Worm (Caenorhabditis elegans) whole organism, L2 larva: ENCODE measurements around the gene B0348.1.

ENCODE experiments used
- R02D3.7 ChIP-seq: fragments of 150-350 bp; optimal IDR thresholded peaks from 2 replicates; lab custom pipeline; 2014; ENCODE audit warnings: missing biosample characterization, missing genetic modification characterization
- ama-1 ChIP-seq: fragments of 150-350 bp; optimal IDR thresholded peaks from 2 replicates; lab custom pipeline; 2018; ENCODE audit warnings: inconsistent platforms
- blmp-1 ChIP-seq: sonication (generic microtip); optimal IDR thresholded peaks from 2 replicates; lab custom pipeline; 2017; ENCODE audit warnings: missing genetic modification characterization, mild to moderate bottlenecking, missing compliant biosample characterization, antibody characterized with exemption, moderate library complexity; ENCODE audit not compliant: insufficient read depth
- ceh-16 ChIP-seq: fragments of 150-350 bp; optimal IDR thresholded peaks from 2 replicates; lab custom pipeline; 2014; ENCODE audit warnings: missing biosample characterization, missing genetic modification characterization
- dmd-4 ChIP-seq: sonication (generic microtip); optimal IDR thresholded peaks from 2 replicates; lab custom pipeline; 2017; ENCODE audit warnings: missing biosample characterization, missing genetic modification characterization
- elt-3 ChIP-seq: sonication (generic microtip); optimal IDR thresholded peaks from 2 replicates; lab custom pipeline; 2017; ENCODE audit warnings: missing biosample characterization, missing genetic modification characterization
- lin-39 ChIP-seq: fragments of 150-350 bp; optimal IDR thresholded peaks from 2 replicates; lab custom pipeline; 2014; ENCODE audit warnings: missing biosample characterization, missing genetic modification reagents, missing genetic modification characterization
- nhr-11 ChIP-seq: fragments of 150-350 bp; optimal IDR thresholded peaks from 2 replicates; lab custom pipeline; 2014; ENCODE audit warnings: missing biosample characterization, missing genetic modification characterization
- nhr-77 ChIP-seq: fragments of 150-350 bp; optimal IDR thresholded peaks from 2 replicates; lab custom pipeline; 2014; ENCODE audit warnings: missing biosample characterization, missing genetic modification characterization
- unc-39 ChIP-seq: fragments of 150-350 bp; optimal IDR thresholded peaks from 2 replicates; lab custom pipeline; 2014; ENCODE audit warnings: missing biosample characterization, missing genetic modification characterization
- unc-55 ChIP-seq: fragments of 150-350 bp; sonication (generic microtip); optimal IDR thresholded peaks from 3 replicates; lab custom pipeline; 2014; ENCODE audit warnings: missing biosample characterization, missing genetic modification reagents, missing genetic modification characterization

ce11 chrV:48622-49021 is at the start of gene B0348.1:
- TF ChIP-seq dmd-4 (tag; lab: Kevin White, UChicago) (no peak), ama-1 (lab: Kevin White, UChicago) (no peak), elt-3 (tag; lab: Kevin White, UChicago) (no peak), lin-39 (tag; lab: Kevin White, UChicago) (no peak), nhr-77 (tag; lab: Kevin White, UChicago) (no peak), R02D3.7 (tag; lab: Kevin White, UChicago) (no peak), unc-55 (no peak), nhr-11 (tag; lab: Kevin White, UChicago) (no peak), blmp-1 (tag; lab: Kevin White, UChicago) (no peak), ceh-16 (tag; lab: Kevin White, UChicago) (no peak), unc-39 (tag; lab: Kevin White, UChicago) (no peak)
